Worm (Caenorhabditis elegans) whole organism, L1 larva: Measurements from ENCODE around the gene F10B5.3.

Source experiments
- elt-3 ChIP-seq, 6 experiments: fragments of 150-350 bp in 1 of 6; sonication (generic microtip); optimal IDR thresholded peaks; 2 replicates each; lab custom pipeline; 2017 to 2018; ENCODE audit warnings: missing biosample characterization in 6 of 6, missing genetic modification characterization in 6 of 6, inconsistent platforms in 1 of 6
- ztf-11 ChIP-seq, 2 experiments: sonication (generic microtip); optimal IDR thresholded peaks; 2 replicates each; lab custom pipeline; 2016 to 2017; ENCODE audit warnings: missing genetic modification characterization in 2 of 2, missing biosample characterization in 1 of 2, missing compliant biosample characterization in 1 of 2

DNA sequence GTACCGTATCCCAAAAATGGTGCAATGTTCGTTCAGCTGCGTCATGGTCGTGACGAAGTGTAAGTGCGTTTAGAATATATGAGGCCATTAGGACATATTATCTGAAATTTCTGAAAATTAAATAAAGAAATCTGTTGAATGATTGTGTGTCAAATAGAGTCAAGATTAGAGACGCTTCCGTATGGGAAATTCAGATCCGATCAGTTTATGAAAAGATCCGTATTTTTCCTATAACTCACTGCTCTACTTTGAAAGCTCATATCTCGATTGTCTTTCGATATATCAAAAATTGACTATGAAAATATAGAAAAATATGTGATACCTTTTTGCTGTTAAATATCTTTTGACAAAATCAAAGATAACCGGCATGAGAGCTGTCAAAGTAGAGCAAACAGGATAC is 30.5 kb upstream of the F10B5.3 start, which contains the start of gene T05C12.4:
- TF ChIP-seq elt-3 (tag; optimal IDR thresholded peaks at IDR 0.05; lab: Kevin White, UChicago) (no peak), ztf-11 (tag; optimal IDR thresholded peaks at IDR 0.05; lab: Kevin White, UChicago) (no peak)
